Fruit fly (Drosophila melanogaster): Measurements from ENCODE around the gene by.
A peak's percentile ranks its signal among the peaks of the same experiment; 100 is the strongest.

The by gene

dm6 chr3R:9577382-9578137 is 44.7 kb upstream of the by start, which contains the start of the genes Kap-alpha3 and Son (continued):
- peak; percentile 71 for TF ChIP-seq CG7357 (GFP tag; IDR thresholded peaks at IDR 0.05)
- TF ChIP-seq CG10431 (GFP tag; optimal IDR thresholded peaks at IDR 0.05): peak; percentile 92
- peak; percentile 62; the same call in 1 of the 2 replicates for TF ChIP-seq GATAe (GFP tag; conservative IDR thresholded peaks at IDR 0.05)
- TF ChIP-seq CG2875 (GFP tag; optimal IDR thresholded peaks at IDR 0.05): peak; percentile 86
- TF ChIP-seq CG17359 (tag; optimal IDR thresholded peaks at IDR 0.05): peak; percentile 88
- TF ChIP-seq CG3995 (GFP tag; optimal IDR thresholded peaks at IDR 0.05): peak; percentile 91
- peak; percentile 89 for TF ChIP-seq CG2712 (tag; optimal IDR thresholded peaks at IDR 0.05)
- TF ChIP-seq Neu2 (GFP tag; optimal IDR thresholded peaks at IDR 0.05; ENCODE audit: borderline replicate concordance): peak; percentile 91
- TF ChIP-seq lilli (GFP tag; optimal IDR thresholded peaks at IDR 0.05): peak; percentile 94
- peak; percentile 86 for TF ChIP-seq Vsx1 (GFP tag; optimal IDR thresholded peaks at IDR 0.05)
- peak; percentile 94 to 99 for TF ChIP-seq Pdp1 (GFP tag; optimal IDR thresholded peaks at IDR 0.05)
- TF ChIP-seq hkb (optimal IDR thresholded peaks at IDR 0.05): peak; percentile 25
- peak; percentile 86 for TF ChIP-seq hkb (GFP tag; IDR thresholded peaks at IDR 0.05)
- TF ChIP-seq ind (GFP tag; optimal IDR thresholded peaks at IDR 0.05): peak; percentile 90
- peak; percentile 95 for TF ChIP-seq CG9876 (GFP tag; optimal IDR thresholded peaks at IDR 0.05)
- peak; percentile 84 for TF ChIP-seq salm (tag; optimal IDR thresholded peaks at IDR 0.05)
- TF ChIP-seq ato (GFP tag; IDR thresholded peaks at IDR 0.05; ENCODE audit: partially characterized antibody): no peak
- peak; percentile 91 for TF ChIP-seq CG10267 (tag; optimal IDR thresholded peaks at IDR 0.05)
- peak; percentile 58 for TF ChIP-seq sim (GFP tag; IDR thresholded peaks at IDR 0.05)
- peak; percentile 95 for TF ChIP-seq fu2 (GFP tag; optimal IDR thresholded peaks at IDR 0.05)
- TF ChIP-seq amos (GFP tag; IDR thresholded peaks at IDR 0.05; ENCODE audit: partially characterized antibody): peak; percentile 80
- peak; percentile 87 for TF ChIP-seq onecut (GFP tag; IDR thresholded peaks at IDR 0.05)
- peak; percentile 82 for TF ChIP-seq CG34224 (GFP tag; IDR thresholded peaks at IDR 0.05; ENCODE audit: partially characterized antibody)
- TF ChIP-seq CG7271 (tag; optimal IDR thresholded peaks at IDR 0.05): peak; percentile 89
- TF ChIP-seq lola (GFP tag; optimal IDR thresholded peaks at IDR 0.05): peak in 1 of 3 experiments; percentile 87
- peak; percentile 83 for TF ChIP-seq az2 (GFP tag; optimal IDR thresholded peaks at IDR 0.05)
- TF ChIP-seq Awh (GFP tag; IDR thresholded peaks at IDR 0.05): peak; percentile 87
- TF ChIP-seq bigmax (GFP tag; optimal IDR thresholded peaks at IDR 0.05): peak; percentile 69
- TF ChIP-seq Camta (GFP tag; optimal IDR thresholded peaks at IDR 0.05): peak; percentile 95
- TF ChIP-seq stc (GFP tag; IDR thresholded peaks at IDR 0.05): peak; percentile 83
- peak; percentile 75; the same call in 1 of the 3 replicates for TF ChIP-seq zen2 (GFP tag; IDR thresholded peaks at IDR 0.05; ENCODE audit: partially characterized antibody)
- peak; percentile 76 for TF ChIP-seq CG6654 (GFP tag; optimal IDR thresholded peaks at IDR 0.05)
- TF ChIP-seq Ets65A (GFP tag): peak; percentile 100
- TF ChIP-seq B-H2 (GFP tag; optimal IDR thresholded peaks at IDR 0.05): peak; percentile 97
- no peak for TF ChIP-seq nau (GFP tag; optimal IDR thresholded peaks at IDR 0.05)
- peak; percentile 72 for TF ChIP-seq wor (GFP tag; IDR thresholded peaks at IDR 0.05)
- TF ChIP-seq grau (tag; optimal IDR thresholded peaks at IDR 0.05): peak; percentile 88
- TF ChIP-seq ab (GFP tag; optimal IDR thresholded peaks at IDR 0.05): peak; percentile 62
- peak; percentile 88 for TF ChIP-seq CG5245 (GFP tag; optimal IDR thresholded peaks at IDR 0.05)
- TF ChIP-seq odd (GFP tag; optimal IDR thresholded peaks at IDR 0.05): peak; percentile 92
- peak; percentile 92 for TF ChIP-seq pum (GFP tag; optimal IDR thresholded peaks at IDR 0.05)
- TF ChIP-seq Ravus (GFP tag; IDR thresholded peaks at IDR 0.05): peak; percentile 43
- TF ChIP-seq tup (GFP tag; optimal IDR thresholded peaks at IDR 0.05): peak; percentile 86
- peak; percentile 85 for TF ChIP-seq en (GFP tag; optimal IDR thresholded peaks at IDR 0.05)
- TF ChIP-seq Atf-2 (GFP tag; optimal IDR thresholded peaks at IDR 0.05): peak; percentile 90
- TF ChIP-seq bab2 (GFP tag; optimal IDR thresholded peaks at IDR 0.05): peak; percentile 92
- peak; percentile 49; the same call in 1 of the 2 replicates for TF ChIP-seq bowl (GFP tag; IDR thresholded peaks at IDR 0.05)
- peak; percentile 94 for TF ChIP-seq CG9609 (GFP tag; optimal IDR thresholded peaks at IDR 0.05)
- TF ChIP-seq mam (GFP tag; optimal IDR thresholded peaks at IDR 0.05): peak; percentile 95
